Fruit fly (Drosophila melanogaster): ENCODE measurements around the gene CG12523.

The CG12523 gene

dm6 chr3L:10752588-10753057 lies 48.4 kb upstream of the CG12523 start (continued):
- peak; percentile 98 for TF ChIP-seq klu (GFP tag; IDR thresholded peaks at IDR 0.05)
- peak; percentile 92 for TF ChIP-seq CG11247 (GFP tag; IDR thresholded peaks at IDR 0.05)
- TF ChIP-seq esg (GFP tag; conservative IDR thresholded peaks at IDR 0.05) = peak; percentile 96
- no peak for TF ChIP-seq tna (GFP tag; IDR thresholded peaks at IDR 0.05; ENCODE audit: partially characterized antibody)
- TF ChIP-seq her (GFP tag; optimal IDR thresholded peaks at IDR 0.05) = peak; percentile 50
- TF ChIP-seq CG12659 (GFP tag; optimal IDR thresholded peaks at IDR 0.05) = peak; percentile 98
- peak in 1 of 2 experiments; percentile 98 for TF ChIP-seq Eip74EF (GFP tag; optimal IDR thresholded peaks at IDR 0.05)
- peak; percentile 96 for TF ChIP-seq az2 (GFP tag; optimal IDR thresholded peaks at IDR 0.05)
- peak; percentile 36 for TF ChIP-seq shn (GFP tag; optimal IDR thresholded peaks at IDR 0.05)
- no peak for TF ChIP-seq CG6791 (GFP tag; IDR thresholded peaks at IDR 0.05; ENCODE audit: partially characterized antibody)
- TF ChIP-seq CG9876 (GFP tag; optimal IDR thresholded peaks at IDR 0.05) = peak; percentile 48
- TF ChIP-seq hkb (optimal IDR thresholded peaks at IDR 0.05) = no peak
- peak; percentile 92 for TF ChIP-seq hkb (GFP tag; IDR thresholded peaks at IDR 0.05)
- peak; percentile 98 for TF ChIP-seq Dek (tag; optimal IDR thresholded peaks at IDR 0.05)
- TF ChIP-seq tup (GFP tag; optimal IDR thresholded peaks at IDR 0.05) = peak; percentile 42
- TF ChIP-seq CG1603 (tag; optimal IDR thresholded peaks at IDR 0.05) = peak; percentile 69
- TF ChIP-seq CkIIα-i1 (GFP tag; IDR thresholded peaks at IDR 0.05) = peak; percentile 72
- TF ChIP-seq CG4404 (GFP tag; IDR thresholded peaks at IDR 0.05) = peak; percentile 88
- TF ChIP-seq Deaf1 (tag; optimal IDR thresholded peaks at IDR 0.05) = peak; percentile 98
- no peak for TF ChIP-seq vnd (GFP tag; IDR thresholded peaks at IDR 0.05; ENCODE audit: partially characterized antibody)
- TF ChIP-seq Atf6 (GFP tag; IDR thresholded peaks at IDR 0.05) = peak; percentile 97
- TF ChIP-seq Camta (GFP tag; optimal IDR thresholded peaks at IDR 0.05) = peak; percentile 73
- TF ChIP-seq tll (GFP tag; optimal IDR thresholded peaks at IDR 0.05) = peak in 1 of 2 experiments; percentile 20
- TF ChIP-seq CG12155 (GFP tag; optimal IDR thresholded peaks at IDR 0.05) = peak; percentile 94
- peak; percentile 39 for TF ChIP-seq CG8089 (GFP tag; optimal IDR thresholded peaks at IDR 0.05)
- no peak for TF ChIP-seq pzg (GFP tag; optimal IDR thresholded peaks at IDR 0.05)
- peak; percentile 66; the same call in 1 of the 2 replicates for TF ChIP-seq CG8765 (GFP tag; IDR thresholded peaks at IDR 0.05)
- TF ChIP-seq ind (GFP tag; optimal IDR thresholded peaks at IDR 0.05) = peak; percentile 95
- TF ChIP-seq stwl (tag; optimal IDR thresholded peaks at IDR 0.05) = no peak
- no peak for TF ChIP-seq nerfin-2 (GFP tag; IDR thresholded peaks at IDR 0.05; ENCODE audit: partially characterized antibody)
- TF ChIP-seq CG10654 (GFP tag; optimal IDR thresholded peaks at IDR 0.05) = peak; percentile 94
- peak; percentile 94 for TF ChIP-seq CG10543 (GFP tag; optimal IDR thresholded peaks at IDR 0.05)
- TF ChIP-seq Dip2 (GFP tag; IDR thresholded peaks at IDR 0.05) = peak; percentile 68; the same call in 1 of the 2 replicates
- TF ChIP-seq CG17359 (tag; optimal IDR thresholded peaks at IDR 0.05) = peak; percentile 97
- peak; percentile 69 for TF ChIP-seq Hmx (GFP tag; optimal IDR thresholded peaks at IDR 0.05)
- peak; percentile 96 for TF ChIP-seq Fer1 (GFP tag; optimal IDR thresholded peaks at IDR 0.05)
- no peak for TF ChIP-seq CG8478 (optimal IDR thresholded peaks at IDR 0.05)
- peak; percentile 95 for TF ChIP-seq sug (tag; optimal IDR thresholded peaks at IDR 0.05)
- TF ChIP-seq CG7839 (tag; optimal IDR thresholded peaks at IDR 0.05) = peak; percentile 99
- TF ChIP-seq CG14965 (GFP tag; optimal IDR thresholded peaks at IDR 0.05; ENCODE audit: borderline replicate concordance) = no peak
- TF ChIP-seq Nf-YB (GFP tag; optimal IDR thresholded peaks at IDR 0.05) = peak; percentile 87
- peak; percentile 99 for TF ChIP-seq CG7556 (GFP tag; optimal IDR thresholded peaks at IDR 0.05)
- peak; percentile 87 for TF ChIP-seq schlank (tag; optimal IDR thresholded peaks at IDR 0.05)
- TF ChIP-seq Doc3 (GFP tag; IDR thresholded peaks at IDR 0.05; ENCODE audit: partially characterized antibody) = no peak
- peak; percentile 66 for TF ChIP-seq CG4707 (GFP tag; optimal IDR thresholded peaks at IDR 0.05)
- peak in 1 of 3 experiments; percentile 88 for TF ChIP-seq lola (GFP tag; optimal IDR thresholded peaks at IDR 0.05)
- peak; percentile 91 for TF ChIP-seq CG14441 (GFP tag; IDR thresholded peaks at IDR 0.05)
- peak; percentile 88 for TF ChIP-seq GATAe (GFP tag; conservative IDR thresholded peaks at IDR 0.05)
- peak; percentile 94 for TF ChIP-seq Fer2 (tag; optimal IDR thresholded peaks at IDR 0.05)
- no peak for TF ChIP-seq usp (GFP tag; optimal IDR thresholded peaks at IDR 0.05)
